Fruit fly (Drosophila melanogaster) whole organism, embryonic: ENCODE results near the gene Usp8.

Experiments used
- Adf1 ChIP-seq: fragments of 200-800 bp; sonication (Bioruptor generic); IDR thresholded peaks from 2 replicates; pipeline ENCODE4 v1.3.6; 2022; ENCODE audit warnings: missing biosample characterization, missing genetic modification characterization
- Bgb ChIP-seq: fragments of 200-800 bp; sonication (Bioruptor generic); IDR thresholded peaks from 2 replicates; pipeline ENCODE4 v1.3.6; 2022; ENCODE audit warnings: missing biosample characterization, missing genetic modification characterization; ENCODE audit not compliant: partially characterized antibody
- Blimp-1 ChIP-seq: fragments of 200-800 bp; sonication (Bioruptor generic); optimal IDR thresholded peaks from 3 replicates; lab custom pipeline; 2018; ENCODE audit warnings: missing biosample characterization, missing genetic modification characterization, mild to moderate bottlenecking, moderate library complexity, missing genetic modification reagents
- Bteb2 ChIP-seq: fragments of 200-800 bp; sonication (Bioruptor generic); optimal IDR thresholded peaks from 2 replicates; lab custom pipeline; 2016; ENCODE audit warnings: missing biosample characterization, missing genetic modification characterization
- CG10267 ChIP-seq: fragments of 200-800 bp; sonication (Bioruptor generic); optimal IDR thresholded peaks from 2 replicates; lab custom pipeline; 2018; ENCODE audit warnings: missing biosample characterization, mild to moderate bottlenecking, missing genetic modification characterization, moderate library complexity
- CG10462 ChIP-seq: fragments of 200-800 bp; sonication (Bioruptor generic); optimal IDR thresholded peaks from 2 replicates; lab custom pipeline; 2016; ENCODE audit warnings: missing biosample characterization, missing genetic modification characterization
- CG11723 ChIP-seq: fragments of 200-800 bp; sonication (Bioruptor generic); optimal IDR thresholded peaks from 2 replicates; lab custom pipeline; 2017; ENCODE audit warnings: missing biosample characterization, mild to moderate bottlenecking, missing genetic modification characterization
- CG12219 ChIP-seq: fragments of 200-800 bp; sonication (Bioruptor generic); optimal IDR thresholded peaks from 3 replicates; lab custom pipeline; 2018; ENCODE audit warnings: missing biosample characterization, mild to moderate bottlenecking, missing genetic modification characterization
- CG13123 ChIP-seq: fragments of 200-800 bp; sonication (Bioruptor generic); optimal IDR thresholded peaks from 2 replicates; lab custom pipeline; 2016; ENCODE audit warnings: missing biosample characterization, missing genetic modification characterization
- CG13296 ChIP-seq: fragments of 200-800 bp; sonication (Bioruptor generic); optimal IDR thresholded peaks from 3 replicates; lab custom pipeline; 2018; ENCODE audit warnings: missing biosample characterization, mild to moderate bottlenecking, missing genetic modification characterization
- CG14667 ChIP-seq: fragments of 200-800 bp; sonication (Bioruptor generic); IDR thresholded peaks from 2 replicates; pipeline ENCODE4 v1.3.6; 2022; ENCODE audit warnings: missing biosample characterization, missing genetic modification characterization
- CG15601 ChIP-seq: fragments of 200-800 bp; sonication (Bioruptor generic); optimal IDR thresholded peaks from 3 replicates; lab custom pipeline; 2019; ENCODE audit warnings: missing biosample characterization, mild to moderate bottlenecking, missing genetic modification characterization, moderate library complexity
- CG17829 ChIP-seq: fragments of 200-800 bp; optimal IDR thresholded peaks from 2 replicates; lab custom pipeline; 2019; ENCODE audit warnings: missing biosample characterization, mild to moderate bottlenecking, missing genetic modification characterization, moderate library complexity
- CG2120 ChIP-seq: fragments of 200-800 bp; sonication (Bioruptor generic); optimal IDR thresholded peaks from 3 replicates; lab custom pipeline; 2016; ENCODE audit warnings: missing biosample characterization, missing genetic modification characterization
- CG2875 ChIP-seq: fragments of 200-800 bp; sonication (Bioruptor generic); optimal IDR thresholded peaks from 2 replicates; lab custom pipeline; 2017; ENCODE audit warnings: missing biosample characterization, mild to moderate bottlenecking, missing genetic modification characterization, missing genetic modification reagents
- CG33213 ChIP-seq: fragments of 200-800 bp; sonication (Bioruptor generic); optimal IDR thresholded peaks from 3 replicates; lab custom pipeline; 2016; ENCODE audit warnings: missing biosample characterization, missing genetic modification characterization
- CG34224 ChIP-seq: fragments of 200-800 bp; sonication (Bioruptor generic); IDR thresholded peaks from 3 replicates; pipeline ENCODE4 v1.3.6; 2022; ENCODE audit warnings: missing biosample characterization, missing genetic modification characterization; ENCODE audit not compliant: partially characterized antibody
- CG4328 ChIP-seq: fragments of 200-800 bp; sonication (Bioruptor generic); optimal IDR thresholded peaks from 3 replicates; lab custom pipeline; 2017; ENCODE audit warnings: missing biosample characterization, missing genetic modification reagents, missing genetic modification characterization
- CG4404 ChIP-seq: fragments of 200-800 bp; sonication (Bioruptor generic); IDR thresholded peaks from 2 replicates; pipeline ENCODE4 v1.3.6; 2022; ENCODE audit warnings: missing biosample characterization, missing genetic modification characterization
- CG6689 ChIP-seq: fragments of 200-800 bp; sonication (Bioruptor generic); IDR thresholded peaks from 2 replicates; pipeline ENCODE4 v1.3.6; 2022; ENCODE audit warnings: missing biosample characterization, missing genetic modification characterization
- CG7839 ChIP-seq: fragments of 200-800 bp; sonication (Bioruptor generic); optimal IDR thresholded peaks from 3 replicates; lab custom pipeline; 2018; ENCODE audit warnings: missing biosample characterization, mild to moderate bottlenecking, missing genetic modification characterization, moderate library complexity
- CG9437 ChIP-seq: fragments of 200-800 bp; sonication (Bioruptor generic); optimal IDR thresholded peaks from 2 replicates; lab custom pipeline; 2018; ENCODE audit warnings: missing biosample characterization, mild to moderate bottlenecking, missing genetic modification characterization
- CHES-1-like ChIP-seq: fragments of 200-800 bp; sonication (Bioruptor generic); optimal IDR thresholded peaks from 2 replicates; lab custom pipeline; 2016; ENCODE audit warnings: missing biosample characterization, missing genetic modification characterization
- Camta ChIP-seq: fragments of 200-800 bp; sonication (Bioruptor generic); optimal IDR thresholded peaks from 2 replicates; lab custom pipeline; 2016; ENCODE audit warnings: missing biosample characterization, missing genetic modification characterization
- Chrac-16 ChIP-seq: fragments of 200-800 bp; sonication (Bioruptor generic); optimal IDR thresholded peaks from 3 replicates; lab custom pipeline; 2016; ENCODE audit warnings: missing biosample characterization, missing genetic modification characterization
- Dip2 ChIP-seq: fragments of 200-800 bp; sonication (Bioruptor generic); IDR thresholded peaks from 2 replicates; pipeline ENCODE4 v1.3.6; 2022; ENCODE audit warnings: missing biosample characterization, missing genetic modification characterization
- Drgx ChIP-seq: fragments of 200-800 bp; sonication (Bioruptor generic); IDR thresholded peaks from 2 replicates; pipeline ENCODE4 v1.3.6; 2022; ENCODE audit warnings: missing biosample characterization, missing genetic modification characterization
- HHEX ChIP-seq: fragments of 200-800 bp; sonication (Bioruptor generic); optimal IDR thresholded peaks from 3 replicates; lab custom pipeline; 2017; ENCODE audit warnings: missing biosample characterization, mild to moderate bottlenecking, missing genetic modification characterization, missing genetic modification reagents
- Hey ChIP-seq: fragments of 200-800 bp; sonication (Bioruptor generic); optimal IDR thresholded peaks from 3 replicates; lab custom pipeline; 2018; ENCODE audit warnings: missing biosample characterization, mild to moderate bottlenecking, missing genetic modification characterization
- NC2β ChIP-seq: fragments of 200-800 bp; sonication (Bioruptor generic); optimal IDR thresholded peaks from 2 replicates; lab custom pipeline; 2016; ENCODE audit warnings: missing biosample characterization, missing genetic modification characterization
- Optix ChIP-seq: fragments of 200-800 bp; sonication (Bioruptor generic); IDR thresholded peaks from 3 replicates; pipeline ENCODE4 v1.3.6; 2022; ENCODE audit warnings: missing biosample characterization, missing genetic modification characterization
- Sox100B ChIP-seq: fragments of 200-800 bp; sonication (Bioruptor generic); optimal IDR thresholded peaks from 3 replicates; lab custom pipeline; 2018; ENCODE audit warnings: missing biosample characterization, mild to moderate bottlenecking, missing genetic modification characterization
- Sox102F ChIP-seq: fragments of 200-800 bp; sonication (Bioruptor generic); optimal IDR thresholded peaks from 2 replicates; lab custom pipeline; 2018; ENCODE audit warnings: missing biosample characterization, mild to moderate bottlenecking, missing genetic modification characterization, moderate library complexity
- Ssrp ChIP-seq: fragments of 200-800 bp; sonication (Bioruptor generic); optimal IDR thresholded peaks from 2 replicates; lab custom pipeline; 2018; ENCODE audit warnings: missing biosample characterization, mild to moderate bottlenecking, missing genetic modification characterization, moderate library complexity
- Stat92E ChIP-seq, 3 experiments: fragments of >200 bp in 2 of 3; fragments of 200-800 bp in 1 of 3; sonication (Bioruptor generic) in 1 of 3; optimal IDR thresholded peaks; 2 replicates each; lab custom pipeline; 2017 to 2019; ENCODE audit warnings: missing biosample characterization in 3 of 3, missing genetic modification characterization in 3 of 3, mild to moderate bottlenecking in 1 of 3, moderate library complexity in 1 of 3
- Xbp1 ChIP-seq: fragments of 200-800 bp; sonication (Bioruptor generic); optimal IDR thresholded peaks from 3 replicates; lab custom pipeline; 2016; ENCODE audit warnings: missing biosample characterization, mild to moderate bottlenecking, missing genetic modification characterization
- az2 ChIP-seq: fragments of 200-800 bp; sonication (Bioruptor generic); optimal IDR thresholded peaks from 3 replicates; lab custom pipeline; 2016; ENCODE audit warnings: missing biosample characterization, missing genetic modification characterization
- cas ChIP-seq: fragments of 200-800 bp; sonication (Bioruptor generic); IDR thresholded peaks from 2 replicates; pipeline ENCODE4 v1.3.6; 2022; ENCODE audit warnings: missing biosample characterization, missing genetic modification characterization
- da ChIP-seq: fragments of 200-800 bp; sonication (Bioruptor generic); optimal IDR thresholded peaks from 2 replicates; lab custom pipeline; 2016; ENCODE audit warnings: missing biosample characterization, missing genetic modification characterization
- eve ChIP-seq, 2 experiments: fragments of >200 bp; optimal IDR thresholded peaks; 2 replicates each; lab custom pipeline; 2017; ENCODE audit warnings: missing biosample characterization in 2 of 2, missing genetic modification characterization in 2 of 2
- ftz-f1 ChIP-seq: fragments of 200-800 bp; sonication (Bioruptor generic); optimal IDR thresholded peaks from 2 replicates; lab custom pipeline; 2016; ENCODE audit warnings: missing biosample characterization, missing genetic modification characterization
- grau ChIP-seq: fragments of 200-800 bp; optimal IDR thresholded peaks from 3 replicates; lab custom pipeline; 2019; ENCODE audit warnings: missing biosample characterization, mild to moderate bottlenecking, missing genetic modification characterization, moderate library complexity
- h ChIP-seq: fragments of >200 bp; optimal IDR thresholded peaks from 2 replicates; lab custom pipeline; 2017
- mam ChIP-seq: fragments of 200-800 bp; sonication (Bioruptor generic); optimal IDR thresholded peaks from 3 replicates; lab custom pipeline; 2016; ENCODE audit warnings: missing biosample characterization, missing genetic modification characterization
- nom ChIP-seq: fragments of 200-800 bp; sonication (Bioruptor generic); optimal IDR thresholded peaks from 2 replicates; lab custom pipeline; 2017; ENCODE audit warnings: missing biosample characterization, missing genetic modification characterization, mild to moderate bottlenecking, moderate library complexity, missing genetic modification reagents
- pho ChIP-seq: fragments of 200-800 bp; sonication (Bioruptor generic); optimal IDR thresholded peaks from 2 replicates; lab custom pipeline; 2016; ENCODE audit warnings: missing biosample characterization, missing genetic modification characterization
- pita ChIP-seq: fragments of 200-800 bp; sonication (Bioruptor generic); optimal IDR thresholded peaks from 2 replicates; lab custom pipeline; 2017; ENCODE audit warnings: missing biosample characterization, mild to moderate bottlenecking, missing genetic modification characterization
- prd ChIP-seq, 3 experiments: fragments of >200 bp in 2 of 3; fragments of 200-800 bp in 1 of 3; sonication (Bioruptor generic) in 1 of 3; optimal IDR thresholded peaks in 2 of 3; IDR thresholded peaks in 1 of 3; 2 replicates in 2 of 3; 3 replicates in 1 of 3; pipeline versions ENCODE4 v1.3.6 to Lab custom; 2017 to 2022; ENCODE audit warnings: missing biosample characterization in 1 of 3, missing genetic modification characterization in 1 of 3
- tio ChIP-seq: fragments of 200-800 bp; sonication (Bioruptor generic); optimal IDR thresholded peaks from 2 replicates; lab custom pipeline; 2017; ENCODE audit warnings: missing biosample characterization, missing genetic modification characterization, inconsistent platforms
- vnd ChIP-seq: fragments of 200-800 bp; sonication (Bioruptor generic); IDR thresholded peaks from 3 replicates; pipeline ENCODE4 v1.3.6; 2022; ENCODE audit warnings: missing biosample characterization, missing genetic modification characterization; ENCODE audit not compliant: partially characterized antibody
- wek ChIP-seq: fragments of 200-800 bp; sonication (Bioruptor generic); optimal IDR thresholded peaks from 3 replicates; lab custom pipeline; 2018; ENCODE audit warnings: missing biosample characterization, mild to moderate bottlenecking, missing genetic modification characterization, moderate library complexity

Usp8 gene

dm6 chr3R:21118784-21119183 lies 15.3 kb upstream of the Usp8 start, which contains the start of gene Bdbt (continued):
- TF ChIP-seq CG10267 (tag; lab: Kevin White, UChicago) (peak; percentile 7), CG2875 (GFP tag; lab: Kevin White, UChicago) (no peak), nom (GFP tag; lab: Kevin White, UChicago) (no peak), prd (optimal IDR thresholded peaks at IDR 0.05; lab: Kevin White, UChicago) (no peak), prd (GFP tag; IDR thresholded peaks at IDR 0.05; lab: Robert Waterston, UW) (peak; percentile 14; the same call in 1 of the 3 replicates), eve (GFP tag; optimal IDR thresholded peaks at IDR 0.05; lab: Kevin White, UChicago) (no peak), Xbp1 (GFP tag; lab: Kevin White, UChicago) (peak; percentile 53), CG14667 (no peak), da (GFP tag; lab: Kevin White, UChicago) (no peak), Bteb2 (GFP tag; lab: Kevin White, UChicago) (no peak), CG4328 (GFP tag; lab: Kevin White, UChicago) (no peak), Sox100B (no peak), Camta (GFP tag; lab: Kevin White, UChicago) (no peak), CG13296 (GFP tag; lab: Kevin White, UChicago) (peak; percentile 15), Chrac-16 (GFP tag; lab: Kevin White, UChicago) (peak; percentile 9), CG4404 (GFP tag; lab: Robert Waterston, UW) (no peak), CG9437 (GFP tag; lab: Kevin White, UChicago) (no peak), NC2β (GFP tag; lab: Kevin White, UChicago) (no peak), Ssrp (tag; lab: Kevin White, UChicago) (peak; percentile 32), grau (tag; lab: Kevin White, UChicago) (no peak), cas (no peak), HHEX (no peak), Adf1 (GFP tag; lab: Robert Waterston, UW) (no peak), wek (no peak), h (lab: Kevin White, UChicago) (no peak), CG15601 (tag; lab: Kevin White, UChicago) (no peak), CG17829 (tag; lab: Kevin White, UChicago) (no peak), CG33213 (GFP tag; lab: Kevin White, UChicago) (peak; percentile 27), CG7839 (tag; lab: Kevin White, UChicago) (no peak), CG6689 (no peak), Blimp-1 (GFP tag; lab: Kevin White, UChicago) (no peak), pita (GFP tag; lab: Kevin White, UChicago) (no peak), Stat92E (GFP tag; optimal IDR thresholded peaks at IDR 0.05; lab: Kevin White, UChicago) (no peak), mam (GFP tag; lab: Kevin White, UChicago) (peak; percentile 39), CG10462 (GFP tag; lab: Kevin White, UChicago) (no peak), CHES-1-like (no peak), Dip2 (GFP tag; lab: Robert Waterston, UW) (no peak), vnd (peak; percentile 84), az2 (GFP tag; lab: Kevin White, UChicago) (no peak), CG11723 (GFP tag; lab: Kevin White, UChicago) (no peak), Optix (GFP tag; lab: Robert Waterston, UW) (no peak), CG13123 (GFP tag; lab: Kevin White, UChicago) (no peak), ftz-f1 (GFP tag; lab: Kevin White, UChicago) (no peak), CG34224 (GFP tag; lab: Robert Waterston, UW) (peak; percentile 74), Bgb (GFP tag; lab: Robert Waterston, UW) (peak; percentile 93), Hey (tag; lab: Kevin White, UChicago) (no peak), CG12219 (GFP tag; lab: Kevin White, UChicago) (no peak), Drgx (GFP tag; lab: Robert Waterston, UW) (no peak), Sox102F (no peak), CG2120 (GFP tag; lab: Kevin White, UChicago) (peak; percentile 69), tio (GFP tag; lab: Kevin White, UChicago) (no peak), pho (peak; percentile 38)
